Fruit fly (Drosophila melanogaster) whole organism, wandering third instar larva: ENCODE results near the gene CG4382.

Experiments used
- Abd-B ChIP-seq: fragments of >200 bp; optimal IDR thresholded peaks from 2 replicates; lab custom pipeline; 2017; ENCODE audit warnings: missing biosample characterization, missing genetic modification characterization
- CrebA ChIP-seq: fragments of 200-800 bp; sonication (Bioruptor generic); optimal IDR thresholded peaks from 2 replicates; lab custom pipeline; 2016; ENCODE audit warnings: missing biosample characterization, mild to moderate bottlenecking, missing genetic modification characterization, borderline replicate concordance
- Hr78 ChIP-seq: fragments of >200 bp; optimal IDR thresholded peaks from 2 replicates; lab custom pipeline; 2017; ENCODE audit warnings: missing biosample characterization, missing genetic modification characterization
- Myc ChIP-seq: fragments of >200 bp; optimal IDR thresholded peaks from 2 replicates; lab custom pipeline; 2017
- foxo ChIP-seq, 2 experiments: fragments of 200-800 bp; sonication (Bioruptor generic); optimal IDR thresholded peaks; 2 replicates in 1 of 2; 3 replicates in 1 of 2; lab custom pipeline; 2016 to 2017; ENCODE audit warnings: missing biosample characterization in 2 of 2, missing genetic modification characterization in 2 of 2
- lola ChIP-seq: fragments of >200 bp; optimal IDR thresholded peaks from 2 replicates; lab custom pipeline; 2017; ENCODE audit warnings: missing biosample characterization, missing genetic modification characterization
- pan ChIP-seq: fragments of >200 bp; optimal IDR thresholded peaks from 2 replicates; lab custom pipeline; 2017
- usp ChIP-seq: fragments of >200 bp; optimal IDR thresholded peaks from 2 replicates; lab custom pipeline; 2017; ENCODE audit warnings: missing biosample characterization, missing genetic modification characterization

dm6 chr2L:9569131-9569530 is 31.5 kb downstream of the CG4382 start:
- no peak for TF ChIP-seq Hr78
- TF ChIP-seq usp (GFP tag; lab: Kevin White, UChicago), result no peak
- no peak for TF ChIP-seq foxo (GFP tag; optimal IDR thresholded peaks at IDR 0.05; lab: Kevin White, UChicago)
- no peak for TF ChIP-seq lola
- no peak for TF ChIP-seq Myc (lab: Kevin White, UChicago)
- no peak for TF ChIP-seq pan (lab: Kevin White, UChicago)
- TF ChIP-seq CrebA (GFP tag; lab: Kevin White, UChicago), result no peak
- no peak for TF ChIP-seq Abd-B (GFP tag; lab: Kevin White, UChicago)
